Fruit fly (Drosophila melanogaster) whole organism, embryonic: ENCODE measurements around the gene Gpdh3.

ENCODE experiments used
- Ada2b ChIP-seq: fragments of 200-800 bp; sonication (Bioruptor generic); IDR thresholded peaks from 2 replicates; pipeline ENCODE4 v1.3.6; 2022; ENCODE audit warnings: missing biosample characterization, missing genetic modification characterization
- Bgb ChIP-seq: fragments of 200-800 bp; sonication (Bioruptor generic); IDR thresholded peaks from 2 replicates; pipeline ENCODE4 v1.3.6; 2022; ENCODE audit warnings: missing biosample characterization, missing genetic modification characterization; ENCODE audit not compliant: partially characterized antibody
- Blimp-1 ChIP-seq: fragments of 200-800 bp; sonication (Bioruptor generic); optimal IDR thresholded peaks from 3 replicates; lab custom pipeline; 2018; ENCODE audit warnings: missing biosample characterization, missing genetic modification characterization, mild to moderate bottlenecking, moderate library complexity, missing genetic modification reagents
- CG10543 ChIP-seq: fragments of 200-800 bp; sonication (Bioruptor generic); optimal IDR thresholded peaks from 3 replicates; lab custom pipeline; 2017; ENCODE audit warnings: missing biosample characterization, mild to moderate bottlenecking, missing genetic modification characterization, moderate library complexity
- CG12391 ChIP-seq: fragments of 200-800 bp; sonication (Bioruptor generic); optimal IDR thresholded peaks from 3 replicates; lab custom pipeline; 2018; ENCODE audit warnings: missing biosample characterization, mild to moderate bottlenecking, missing genetic modification characterization, moderate library complexity
- CG13894 ChIP-seq: fragments of 200-800 bp; sonication (Bioruptor generic); optimal IDR thresholded peaks from 3 replicates; lab custom pipeline; 2018; ENCODE audit warnings: missing biosample characterization, mild to moderate bottlenecking, missing genetic modification characterization, moderate library complexity
- CG14860 ChIP-seq: fragments of 200-800 bp; sonication (Bioruptor generic); IDR thresholded peaks from 3 replicates; pipeline ENCODE4 v1.3.6; 2022; ENCODE audit warnings: missing biosample characterization, missing genetic modification characterization; ENCODE audit not compliant: partially characterized antibody
- CG15479 ChIP-seq: fragments of 200-800 bp; sonication (Bioruptor generic); optimal IDR thresholded peaks from 3 replicates; lab custom pipeline; 2019; ENCODE audit warnings: missing biosample characterization, mild to moderate bottlenecking, missing genetic modification characterization, moderate library complexity
- CG1603 ChIP-seq: fragments of 200-800 bp; sonication (Bioruptor generic); optimal IDR thresholded peaks from 2 replicates; lab custom pipeline; 2019; ENCODE audit warnings: missing biosample characterization, mild to moderate bottlenecking, missing genetic modification characterization, moderate library complexity
- CG1832 ChIP-seq: fragments of 200-800 bp; sonication (Bioruptor generic); optimal IDR thresholded peaks from 2 replicates; lab custom pipeline; 2017; ENCODE audit warnings: missing biosample characterization, mild to moderate bottlenecking, missing genetic modification characterization, inconsistent platforms
- CG34224 ChIP-seq: fragments of 200-800 bp; sonication (Bioruptor generic); IDR thresholded peaks from 3 replicates; pipeline ENCODE4 v1.3.6; 2022; ENCODE audit warnings: missing biosample characterization, missing genetic modification characterization; ENCODE audit not compliant: partially characterized antibody
- CG34376 ChIP-seq: fragments of 200-800 bp; sonication (Bioruptor generic); optimal IDR thresholded peaks from 2 replicates; lab custom pipeline; 2018; ENCODE audit warnings: missing biosample characterization, mild to moderate bottlenecking, missing genetic modification characterization
- CG7745 ChIP-seq: fragments of 200-800 bp; sonication (Bioruptor generic); optimal IDR thresholded peaks from 2 replicates; lab custom pipeline; 2018; ENCODE audit warnings: missing biosample characterization, mild to moderate bottlenecking, missing genetic modification characterization, moderate library complexity
- CG8290 ChIP-seq, 3 experiments: fragments of 200-800 bp; sonication (Bioruptor generic); optimal IDR thresholded peaks; 2 replicates each; lab custom pipeline; 2016 to 2019; ENCODE audit warnings: missing biosample characterization in 3 of 3, missing genetic modification characterization in 3 of 3, mild to moderate bottlenecking in 2 of 3, moderate library complexity in 1 of 3
- Chrac-16 ChIP-seq: fragments of 200-800 bp; sonication (Bioruptor generic); optimal IDR thresholded peaks from 3 replicates; lab custom pipeline; 2016; ENCODE audit warnings: missing biosample characterization, missing genetic modification characterization
- Deaf1 ChIP-seq: fragments of 200-800 bp; optimal IDR thresholded peaks from 3 replicates; lab custom pipeline; 2019; ENCODE audit warnings: missing biosample characterization, mild to moderate bottlenecking, missing genetic modification characterization, moderate library complexity
- Dp ChIP-seq: fragments of 200-800 bp; sonication (Bioruptor generic); optimal IDR thresholded peaks from 2 replicates; lab custom pipeline; 2018; ENCODE audit warnings: missing biosample characterization, mild to moderate bottlenecking, missing genetic modification characterization, moderate library complexity
- E2f2 ChIP-seq: fragments of 200-800 bp; sonication (Bioruptor generic); IDR thresholded peaks from 2 replicates; pipeline ENCODE4 v1.3.6; 2022; ENCODE audit warnings: missing biosample characterization, missing genetic modification characterization
- Eip74EF ChIP-seq, 2 experiments: fragments of 200-800 bp in 1 of 2; fragments of >200 bp in 1 of 2; sonication (Bioruptor generic) in 1 of 2; optimal IDR thresholded peaks; 2 replicates each; lab custom pipeline; 2017 to 2019; ENCODE audit warnings: missing biosample characterization in 2 of 2, missing genetic modification characterization in 2 of 2, mild to moderate bottlenecking in 1 of 2, moderate library complexity in 1 of 2
- Ets65A ChIP-seq: fragments of 200-800 bp; sonication (Bioruptor generic); peaks from one replicate; lab custom pipeline; 2016; ENCODE audit warnings: missing biosample characterization, missing genetic modification characterization
- Kr ChIP-seq: fragments of 200-800 bp; sonication (Bioruptor generic); optimal IDR thresholded peaks from 2 replicates; lab custom pipeline; 2017; ENCODE audit warnings: missing biosample characterization, mild to moderate bottlenecking, missing genetic modification characterization
- Med ChIP-seq: fragments of 200-800 bp; sonication (Bioruptor generic); peaks from one replicate; lab custom pipeline; 2016; ENCODE audit warnings: missing biosample characterization, missing genetic modification characterization, mild to moderate bottlenecking, inconsistent platforms, moderate library complexity
- Scr ChIP-seq: fragments of 200-800 bp; sonication (Bioruptor generic); IDR thresholded peaks from 2 replicates; pipeline ENCODE4 v1.3.6; 2022; ENCODE audit warnings: missing biosample characterization, missing genetic modification characterization; ENCODE audit not compliant: partially characterized antibody
- Sox102F ChIP-seq: fragments of 200-800 bp; sonication (Bioruptor generic); optimal IDR thresholded peaks from 2 replicates; lab custom pipeline; 2018; ENCODE audit warnings: missing biosample characterization, mild to moderate bottlenecking, missing genetic modification characterization, moderate library complexity
- Ssrp ChIP-seq: fragments of 200-800 bp; sonication (Bioruptor generic); optimal IDR thresholded peaks from 2 replicates; lab custom pipeline; 2018; ENCODE audit warnings: missing biosample characterization, mild to moderate bottlenecking, missing genetic modification characterization, moderate library complexity
- Xrp1 ChIP-seq: fragments of 200-800 bp; sonication (Bioruptor generic); IDR thresholded peaks from 2 replicates; pipeline ENCODE4 v1.3.6; 2022; ENCODE audit warnings: missing biosample characterization, missing genetic modification characterization
- az2 ChIP-seq: fragments of 200-800 bp; sonication (Bioruptor generic); optimal IDR thresholded peaks from 3 replicates; lab custom pipeline; 2016; ENCODE audit warnings: missing biosample characterization, missing genetic modification characterization
- bsh ChIP-seq, 2 experiments: fragments of 200-800 bp; sonication (Bioruptor generic); optimal IDR thresholded peaks; 2 replicates each; lab custom pipeline; 2017 to 2018; ENCODE audit warnings: mild to moderate bottlenecking in 2 of 2, missing biosample characterization in 2 of 2, missing genetic modification characterization in 2 of 2, moderate library complexity in 1 of 2
- mam ChIP-seq: fragments of 200-800 bp; sonication (Bioruptor generic); optimal IDR thresholded peaks from 3 replicates; lab custom pipeline; 2016; ENCODE audit warnings: missing biosample characterization, missing genetic modification characterization
- pb ChIP-seq: fragments of 200-800 bp; sonication (Bioruptor generic); optimal IDR thresholded peaks from 3 replicates; lab custom pipeline; 2016; ENCODE audit warnings: missing biosample characterization, missing genetic modification characterization
- row ChIP-seq: fragments of 200-800 bp; sonication (Bioruptor generic); IDR thresholded peaks from 3 replicates; pipeline ENCODE4 v1.3.6; 2022; ENCODE audit warnings: missing biosample characterization, missing genetic modification characterization
- sisA ChIP-seq: fragments of 200-800 bp; sonication (Bioruptor generic); IDR thresholded peaks from 2 replicates; pipeline ENCODE4 v1.3.6; 2022; ENCODE audit warnings: missing biosample characterization, missing genetic modification characterization
- slbo ChIP-seq: fragments of 200-800 bp; sonication (Bioruptor generic); IDR thresholded peaks from 2 replicates; pipeline ENCODE4 v1.3.6; 2022; ENCODE audit warnings: missing biosample characterization, missing genetic modification characterization
- stc ChIP-seq: fragments of 200-800 bp; sonication (Bioruptor generic); IDR thresholded peaks from 2 replicates; pipeline ENCODE4 v1.3.6; 2022; ENCODE audit warnings: missing biosample characterization, missing genetic modification characterization
- wor ChIP-seq: fragments of 200-800 bp; sonication (Bioruptor generic); IDR thresholded peaks from 2 replicates; pipeline ENCODE4 v1.3.6; 2022; ENCODE audit warnings: missing biosample characterization, missing genetic modification characterization

Gene Gpdh3

DNA sequence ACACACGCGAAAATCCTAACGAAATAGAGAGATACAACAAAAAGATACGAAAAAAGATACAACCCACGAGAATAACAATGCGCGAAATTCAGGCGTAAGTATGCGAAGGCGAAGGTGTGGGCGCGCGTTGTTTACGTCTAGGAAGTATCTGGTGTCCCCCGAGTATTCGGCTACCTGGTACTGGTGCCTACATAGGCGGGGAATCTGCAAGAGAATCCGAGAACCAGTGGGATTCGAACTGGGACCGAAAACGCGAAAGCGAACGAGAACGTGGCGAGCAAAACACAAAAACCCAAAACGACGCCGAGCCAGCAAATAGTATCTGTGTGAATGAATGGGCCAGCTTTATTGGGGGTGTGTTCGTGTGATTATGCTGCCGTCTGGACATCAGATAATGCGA lies 8.3 kb downstream of the Gpdh3 start:
- TF ChIP-seq Deaf1 (tag; lab: Kevin White, UChicago) (peak; percentile 37), CG13894 (tag; lab: Kevin White, UChicago) (peak; percentile 92), CG34224 (GFP tag; lab: Robert Waterston, UW) (peak; percentile 37; the same call in 1 of the 3 replicates), Eip74EF (GFP tag; optimal IDR thresholded peaks at IDR 0.05; lab: Kevin White, UChicago) (no peak), CG14860 (GFP tag; lab: Robert Waterston, UW) (no peak), CG15479 (GFP tag; lab: Kevin White, UChicago) (peak; percentile 33), CG10543 (GFP tag; lab: Kevin White, UChicago) (peak; percentile 3)

DNA sequence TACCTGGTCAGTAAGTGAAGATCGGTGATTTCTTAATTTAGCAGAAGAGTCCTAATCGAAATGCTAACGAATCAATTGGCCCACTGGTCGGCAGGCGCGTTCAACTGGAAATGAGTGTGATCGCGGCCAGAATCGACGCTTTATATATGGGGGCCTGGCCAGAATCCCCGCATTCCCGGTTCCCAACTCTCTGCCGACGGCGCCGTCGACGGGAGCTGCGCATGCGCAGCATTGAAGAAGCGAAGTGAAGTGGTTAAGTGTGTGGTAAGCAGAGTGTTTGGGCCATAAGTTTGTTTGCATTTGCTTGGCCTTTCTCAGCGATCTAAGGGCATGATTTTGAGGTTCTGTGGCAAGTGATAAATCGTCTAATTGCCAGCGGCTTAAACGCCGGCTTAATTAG lies 12.2 kb downstream of the Gpdh3 start, which contains the start of gene CG13857:
CG13857 (minus strand) TSS at position 101 of the 400 bp plus-strand sequence.
- TF ChIP-seq stc (GFP tag; lab: Robert Waterston, UW) (no peak), Bgb (no peak), Deaf1 (tag; lab: Kevin White, UChicago) (no peak), Scr (GFP tag; lab: Robert Waterston, UW) (no peak), Chrac-16 (GFP tag; lab: Kevin White, UChicago) (no peak), Ada2b (GFP tag; lab: Robert Waterston, UW) (no peak), E2f2 (GFP tag; lab: Robert Waterston, UW) (no peak), pb (GFP tag; lab: Kevin White, UChicago) (no peak), Med (GFP tag; lab: Kevin White, UChicago) (no peak), slbo (GFP tag; lab: Robert Waterston, UW) (no peak), wor (no peak), CG1832 (GFP tag; lab: Kevin White, UChicago) (no peak), mam (GFP tag; lab: Kevin White, UChicago) (no peak), Dp (GFP tag; lab: Kevin White, UChicago) (no peak), CG7745 (no peak), Ssrp (tag; lab: Kevin White, UChicago) (no peak), sisA (GFP tag; lab: Robert Waterston, UW) (no peak)
- TF ChIP-seq, all 482 proteins: peak for 0

DNA sequence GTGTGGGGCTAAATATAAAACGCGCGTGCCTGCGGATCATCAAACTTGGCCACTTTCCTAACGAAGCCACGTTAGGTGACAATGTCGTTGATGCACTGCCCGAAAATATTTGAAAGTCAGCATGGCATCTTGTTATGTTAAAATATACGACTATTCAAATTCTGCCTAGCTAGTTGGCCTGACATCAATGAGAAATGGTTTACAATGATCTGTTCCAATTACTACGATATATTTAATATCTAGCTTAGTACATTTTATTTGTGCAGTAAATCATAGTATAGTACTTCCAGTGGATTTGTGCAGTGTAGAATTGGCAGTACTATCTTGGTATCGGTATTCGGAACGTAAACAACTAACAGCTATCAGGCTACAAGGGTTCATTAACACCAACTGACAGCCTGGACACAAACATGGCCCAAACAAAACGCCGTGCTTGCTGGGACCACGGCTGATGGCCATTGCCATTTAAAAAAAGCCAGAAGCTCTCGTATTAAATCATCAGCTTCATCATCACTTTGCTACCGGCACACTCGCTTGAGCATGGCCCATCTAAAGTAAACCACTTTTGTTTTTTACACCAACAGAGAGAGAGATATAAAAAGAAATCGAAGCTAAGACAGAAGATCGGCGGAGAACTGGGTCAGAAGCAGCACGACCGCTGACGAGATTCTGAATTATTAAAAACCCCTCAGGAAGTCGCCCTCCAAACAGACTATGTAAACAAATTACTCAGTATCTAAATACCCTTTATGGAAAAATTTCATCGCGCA lies 13.8 kb downstream of the Gpdh3 start:
- TF ChIP-seq CG34376 (GFP tag; lab: Kevin White, UChicago) (no peak), CG12391 (tag; lab: Kevin White, UChicago) (peak; percentile 0), Ets65A (GFP tag; lab: Kevin White, UChicago) (peak; percentile 74), Med (GFP tag; lab: Kevin White, UChicago) (peak; percentile 58), az2 (GFP tag; lab: Kevin White, UChicago) (no peak), Kr (GFP tag; lab: Kevin White, UChicago) (no peak), Blimp-1 (GFP tag; lab: Kevin White, UChicago) (peak; percentile 52), CG1603 (tag; lab: Kevin White, UChicago) (peak; percentile 6), row (GFP tag; lab: Robert Waterston, UW) (peak; percentile 36; the same call in 2 of the 3 replicates), bsh (GFP tag; optimal IDR thresholded peaks at IDR 0.05; lab: Kevin White, UChicago) (peak in 1 of 2 experiments; percentile 14), CG8290 (GFP tag; optimal IDR thresholded peaks at IDR 0.05; lab: Kevin White, UChicago) (no peak), CG8290 (tag; optimal IDR thresholded peaks at IDR 0.05; lab: Kevin White, UChicago) (peak in 1 of 2 experiments; percentile 7), Xrp1 (GFP tag; lab: Robert Waterston, UW) (0 out of 2 replicates have a peak, but pooled peaks have one; percentile 15), Sox102F (GFP tag; lab: Kevin White, UChicago) (peak; percentile 2)
